Worm (Caenorhabditis elegans) whole organism, L3 larva: ENCODE measurements around the gene srh-303.

Experiments used
- ama-1 ChIP-seq: fragments of 150-350 bp; optimal IDR thresholded peaks from 2 replicates; lab custom pipeline; 2018
- egl-27 ChIP-seq: sonication (generic microtip); optimal IDR thresholded peaks from 4 replicates; lab custom pipeline; 2017; ENCODE audit warnings: missing biosample characterization, missing genetic modification reagents, missing genetic modification characterization
- mdl-1 ChIP-seq: fragments of 150-350 bp; optimal IDR thresholded peaks from 2 replicates; lab custom pipeline; 2014; ENCODE audit warnings: missing biosample characterization, missing genetic modification characterization
- nhr-23 ChIP-seq: fragments of 150-350 bp; optimal IDR thresholded peaks from 2 replicates; lab custom pipeline; 2014; ENCODE audit warnings: missing biosample characterization, missing genetic modification reagents, missing genetic modification characterization
- nhr-237 ChIP-seq: fragments of 150-350 bp; optimal IDR thresholded peaks from 2 replicates; lab custom pipeline; 2014; ENCODE audit warnings: missing biosample characterization, missing genetic modification characterization
- pqm-1 ChIP-seq: fragments of 150-350 bp; optimal IDR thresholded peaks from 2 replicates; lab custom pipeline; 2017; ENCODE audit warnings: missing biosample characterization, missing genetic modification characterization, inconsistent platforms
- unc-62 ChIP-seq: fragments of 150-350 bp; sonication (generic microtip); optimal IDR thresholded peaks from 4 replicates; lab custom pipeline; 2014; ENCODE audit warnings: missing biosample characterization, missing genetic modification reagents, missing genetic modification characterization

DNA sequence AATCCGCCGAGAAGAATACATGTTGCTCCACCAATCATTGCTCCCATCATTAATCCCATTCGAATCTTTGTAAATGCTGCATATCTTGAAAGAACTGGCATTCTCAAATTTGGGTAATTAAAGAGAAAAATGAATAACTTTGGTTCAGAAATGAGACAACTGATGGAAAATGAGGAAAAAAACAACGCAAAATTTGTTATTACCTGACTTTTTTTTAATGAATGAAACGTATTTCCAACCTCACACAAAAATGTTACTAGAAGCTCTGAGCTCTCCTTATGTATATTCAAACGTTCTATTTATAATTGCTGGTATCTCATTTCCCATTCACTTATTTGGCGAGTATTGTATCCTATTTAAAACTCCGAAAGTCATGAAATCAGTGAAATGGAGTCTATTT lies 28.9 kb upstream of the srh-303 start, which contains the start of the genes Y94A7B.11 and srh-292:
- no peak for TF ChIP-seq mdl-1
- TF ChIP-seq pqm-1, result no peak
- no peak for TF ChIP-seq nhr-237
- no peak for TF ChIP-seq nhr-23
- no peak for TF ChIP-seq unc-62
- no peak for TF ChIP-seq egl-27 (tag; lab: Kevin White, UChicago)
- TF ChIP-seq ama-1 (lab: Kevin White, UChicago), result no peak
